Fruit fly (Drosophila melanogaster): ENCODE measurements around the gene Ilp3.

Gene Ilp3

DNA sequence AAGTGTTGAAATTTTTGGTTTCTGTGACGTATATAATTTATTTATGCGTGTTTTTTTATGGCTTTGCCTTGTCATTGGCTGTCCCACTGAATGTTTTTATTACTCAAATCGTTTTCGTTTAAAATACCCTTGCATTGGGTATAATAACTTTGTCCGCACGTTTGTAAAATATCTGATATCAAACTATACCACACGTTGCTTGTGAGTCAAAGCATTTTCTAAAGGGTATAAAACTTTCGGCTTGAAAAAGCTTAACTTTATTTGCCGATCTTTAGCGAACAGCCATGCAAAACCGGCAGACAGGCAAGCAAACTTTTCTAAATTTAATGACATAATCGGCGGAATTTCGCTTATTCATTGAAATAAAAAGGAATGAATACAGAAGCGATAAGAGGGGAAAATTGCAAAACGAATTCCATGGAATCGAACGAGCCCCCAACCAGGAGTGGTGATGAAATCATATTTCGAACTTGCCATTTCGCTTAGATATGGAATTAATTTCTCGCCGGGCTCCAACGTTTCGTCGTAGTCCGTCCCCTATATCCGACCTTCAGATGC, 45.6 kb upstream of the Ilp3 start (continued):
- TF ChIP-seq HLH4C (GFP tag; IDR thresholded peaks at IDR 0.05; ENCODE audit: partially characterized antibody) (no peak), tll (GFP tag; optimal IDR thresholded peaks at IDR 0.05) (no peak), CG8290 (GFP tag; optimal IDR thresholded peaks at IDR 0.05) (no peak), CG8290 (tag; optimal IDR thresholded peaks at IDR 0.05) (peak in 1 of 2 experiments; percentile 87), CG16815 (GFP tag; optimal IDR thresholded peaks at IDR 0.05) (no peak), unc-4 (GFP tag; IDR thresholded peaks at IDR 0.05; ENCODE audit: partially characterized antibody) (no peak), Sox100B (GFP tag; optimal IDR thresholded peaks at IDR 0.05) (peak; percentile 30), CG4360 (GFP tag; IDR thresholded peaks at IDR 0.05) (no peak), E2f1 (GFP tag; IDR thresholded peaks at IDR 0.05) (no peak), tup (GFP tag; optimal IDR thresholded peaks at IDR 0.05) (no peak), phol (tag; optimal IDR thresholded peaks at IDR 0.05) (peak; percentile 27), CG17385 (GFP tag; optimal IDR thresholded peaks at IDR 0.05) (peak; percentile 56), aop (GFP tag; IDR thresholded peaks at IDR 0.05) (no peak), CG7928 (GFP tag; optimal IDR thresholded peaks at IDR 0.05) (peak; percentile 39), CG14050 (GFP tag; IDR thresholded peaks at IDR 0.05) (no peak), Dbx (GFP tag; IDR thresholded peaks at IDR 0.05) (peak; percentile 66; the same call in 2 of the 3 replicates), CG7987 (GFP tag; optimal IDR thresholded peaks at IDR 0.05) (peak; percentile 19), CG4854 (GFP tag; optimal IDR thresholded peaks at IDR 0.05) (peak; percentile 0), ATbp (GFP tag; optimal IDR thresholded peaks at IDR 0.05) (no peak), CG12659 (GFP tag; optimal IDR thresholded peaks at IDR 0.05) (peak; percentile 55), pb (GFP tag; optimal IDR thresholded peaks at IDR 0.05) (peak; percentile 41), amos (GFP tag; IDR thresholded peaks at IDR 0.05; ENCODE audit: partially characterized antibody) (no peak), Ssrp (tag; optimal IDR thresholded peaks at IDR 0.05) (no peak), CG4328 (GFP tag; optimal IDR thresholded peaks at IDR 0.05) (peak; percentile 29), slbo (GFP tag; IDR thresholded peaks at IDR 0.05) (peak; percentile 76), salm (tag; optimal IDR thresholded peaks at IDR 0.05) (no peak), CG10209 (GFP tag; optimal IDR thresholded peaks at IDR 0.05) (peak; percentile 46), CG16779 (GFP tag; IDR thresholded peaks at IDR 0.05) (0 out of 2 replicates have a peak, but pooled peaks have one; percentile 33), Gug (GFP tag; IDR thresholded peaks at IDR 0.05) (peak; percentile 33; the same call in 2 of the 4 replicates), Fer1 (GFP tag; optimal IDR thresholded peaks at IDR 0.05) (peak; percentile 60), ase (GFP tag; IDR thresholded peaks at IDR 0.05) (peak; percentile 42; the same call in 2 of the 3 replicates), nerfin-2 (GFP tag; IDR thresholded peaks at IDR 0.05; ENCODE audit: partially characterized antibody) (no peak), az2 (GFP tag; optimal IDR thresholded peaks at IDR 0.05) (peak; percentile 17), Aef1 (GFP tag; IDR thresholded peaks at IDR 0.05) (peak; percentile 37; the same call in 1 of the 3 replicates), CG4404 (GFP tag; IDR thresholded peaks at IDR 0.05) (no peak), pnt (GFP tag; optimal IDR thresholded peaks at IDR 0.05) (no peak), CG12071 (GFP tag; optimal IDR thresholded peaks at IDR 0.05) (peak; percentile 36), fu2 (GFP tag; optimal IDR thresholded peaks at IDR 0.05) (peak; percentile 28), hkb (optimal IDR thresholded peaks at IDR 0.05) (no peak), hkb (GFP tag; IDR thresholded peaks at IDR 0.05) (peak; percentile 53; the same call in 1 of the 2 replicates), CG10274 (GFP tag; optimal IDR thresholded peaks at IDR 0.05) (peak; percentile 24), sob (GFP tag; IDR thresholded peaks at IDR 0.05) (peak; percentile 61), cad (GFP tag; optimal IDR thresholded peaks at IDR 0.05) (no peak), CG6813 (GFP tag; optimal IDR thresholded peaks at IDR 0.05) (peak; percentile 13), repo (GFP tag; optimal IDR thresholded peaks at IDR 0.05) (no peak), CG30403 (GFP tag; optimal IDR thresholded peaks at IDR 0.05) (peak; percentile 46), CG10321 (GFP tag; IDR thresholded peaks at IDR 0.05) (no peak), BEAF-32 (GFP tag; optimal IDR thresholded peaks at IDR 0.05) (no peak), ttk (GFP tag; IDR thresholded peaks at IDR 0.05) (peak; percentile 48), Bgb (GFP tag; IDR thresholded peaks at IDR 0.05; ENCODE audit: partially characterized antibody) (no peak)
